Worm (Caenorhabditis elegans): ENCODE measurements around the gene W08F4.3.
"Not testable (repeated sequence)": the region's sequence is repeated elsewhere in the genome, so short reads cannot be mapped to it uniquely, and the experiment has no call there.

Gene W08F4.3

DNA sequence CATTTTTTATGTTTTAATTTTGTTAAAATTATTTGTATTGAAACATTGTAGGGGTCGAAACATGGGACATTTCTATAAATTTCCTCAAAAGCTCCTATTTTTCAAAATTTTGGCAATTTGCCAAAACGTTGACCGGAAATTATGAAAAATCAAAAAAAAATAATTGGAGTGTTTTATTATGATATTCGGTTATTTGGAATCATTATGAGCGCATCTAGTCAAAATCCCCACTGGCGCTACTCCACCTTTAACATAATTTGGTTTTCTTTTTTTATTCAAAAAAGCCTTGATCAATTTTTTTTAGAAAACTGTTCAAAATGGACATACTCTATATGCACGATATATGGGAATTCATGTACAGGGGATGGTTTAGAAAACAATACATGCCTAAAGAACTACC lies 24.9 kb downstream of the W08F4.3 start, which contains the start of gene W04H10.2:
Gene W04H10.2 (plus strand): TSS at position 301 of the 400 bp plus-strand sequence.
- TF ChIP-seq sma-3 (GFP tag; optimal IDR thresholded peaks at IDR 0.05) = no peak
- no peak for TF ChIP-seq lin-11 (tag; optimal IDR thresholded peaks at IDR 0.05)
- TF ChIP-seq crh-2 (tag; optimal IDR thresholded peaks at IDR 0.05) = no peak
- no peak for TF ChIP-seq ztf-11 (tag; optimal IDR thresholded peaks at IDR 0.05)
- TF ChIP-seq Y55F3AM.14 (GFP tag; optimal IDR thresholded peaks at IDR 0.05) = no peak
- TF ChIP-seq nhr-237 (tag; optimal IDR thresholded peaks at IDR 0.05) = no peak
- TF ChIP-seq blmp-1 (tag; optimal IDR thresholded peaks at IDR 0.05; ENCODE audit: insufficient read depth) = no peak
- no peak for TF ChIP-seq ZK546.5 (tag; optimal IDR thresholded peaks at IDR 0.05)
- TF ChIP-seq nhr-12 (tag; optimal IDR thresholded peaks at IDR 0.05) = no peak
- no peak for TF ChIP-seq sma-9 (GFP tag; optimal IDR thresholded peaks at IDR 0.05)
- no peak for TF ChIP-seq sma-9 (tag; optimal IDR thresholded peaks at IDR 0.05)
- TF ChIP-seq elt-3 (tag; optimal IDR thresholded peaks at IDR 0.05) = no peak
- no peak for TF ChIP-seq gmeb-1 (tag; optimal IDR thresholded peaks at IDR 0.05)

DNA sequence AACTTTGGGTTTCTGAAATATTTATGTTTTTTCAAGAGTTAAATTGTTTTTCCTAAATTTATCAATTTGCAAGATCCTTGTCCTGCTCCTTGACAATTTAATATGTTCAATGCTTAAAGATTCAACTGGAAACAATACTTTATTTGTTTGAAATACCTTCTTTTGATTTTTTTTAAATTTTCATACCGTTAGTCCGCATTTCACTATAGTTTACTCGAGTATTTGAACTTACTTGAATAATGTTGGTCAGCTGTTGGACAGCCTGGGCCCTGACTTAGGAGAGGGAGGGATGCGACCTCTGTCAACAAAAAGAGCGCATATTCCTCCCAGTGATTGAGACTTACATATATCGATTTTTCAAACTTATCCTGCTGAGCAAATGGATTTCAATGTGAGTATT lies 25.6 kb downstream of the W08F4.3 start, which contains the start of gene W04H10.5:
Gene W04H10.5 (plus strand): TSS at position 301 of the 400 bp plus-strand sequence.
- TF ChIP-seq elt-1 (tag; optimal IDR thresholded peaks at IDR 0.05) (no peak), nhr-237 (tag; optimal IDR thresholded peaks at IDR 0.05) (no peak), lsy-2 (tag; optimal IDR thresholded peaks at IDR 0.05) (no peak), unc-55 (GFP tag; optimal IDR thresholded peaks at IDR 0.05) (no peak), elt-3 (tag; optimal IDR thresholded peaks at IDR 0.05) (no peak), lin-13 (GFP tag; optimal IDR thresholded peaks at IDR 0.05) (no peak), alr-1 (tag; optimal IDR thresholded peaks at IDR 0.05) (no peak), blmp-1 (tag; optimal IDR thresholded peaks at IDR 0.05; ENCODE audit: insufficient read depth) (no peak), Y55F3AM.14 (GFP tag; optimal IDR thresholded peaks at IDR 0.05) (no peak), skn-1 (tag; optimal IDR thresholded peaks at IDR 0.05) (no peak), egl-27 (tag; optimal IDR thresholded peaks at IDR 0.05) (no peak), nhr-23 (tag; optimal IDR thresholded peaks at IDR 0.05) (no peak), sma-9 (GFP tag; optimal IDR thresholded peaks at IDR 0.05) (no peak), sma-9 (tag; optimal IDR thresholded peaks at IDR 0.05) (no peak), nhr-11 (tag; optimal IDR thresholded peaks at IDR 0.05) (no peak), lin-39 (tag; optimal IDR thresholded peaks at IDR 0.05) (no peak), ztf-4 (tag; optimal IDR thresholded peaks at IDR 0.05) (no peak), nhr-25 (tag; optimal IDR thresholded peaks at IDR 0.05) (no peak), crh-2 (tag; optimal IDR thresholded peaks at IDR 0.05) (no peak)

DNA sequence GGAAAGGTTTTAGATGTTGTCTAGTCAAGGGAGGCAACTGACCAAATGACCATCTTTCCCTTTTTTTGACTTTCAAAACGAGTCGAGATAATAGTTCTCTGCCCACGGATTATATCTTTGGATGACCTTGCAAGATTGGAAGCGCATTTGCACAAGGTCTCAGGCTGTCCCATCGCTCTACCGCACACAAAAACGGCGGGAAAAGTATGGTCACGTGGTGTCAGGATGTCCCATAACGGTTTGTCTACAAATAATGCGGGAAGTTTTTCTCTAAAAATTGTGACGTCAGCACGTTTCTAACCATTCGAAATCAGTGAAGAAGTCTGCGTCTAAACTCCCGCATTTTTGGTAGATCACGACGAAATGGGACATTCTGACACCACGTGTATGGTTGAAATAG lies 27.9 kb downstream of the W08F4.3 start, which contains the start of gene W04H10.6:
Gene W04H10.6 (minus strand): TSS at position 101 of the 400 bp plus-strand sequence.
- TF ChIP-seq nhr-11 (tag; optimal IDR thresholded peaks at IDR 0.05) (no peak), lsy-2 (tag; optimal IDR thresholded peaks at IDR 0.05) (no peak), F13H6.1 (tag; optimal IDR thresholded peaks at IDR 0.05) (no peak), blmp-1 (tag; optimal IDR thresholded peaks at IDR 0.05; ENCODE audit: insufficient read depth) (no peak), ZK546.5 (tag; optimal IDR thresholded peaks at IDR 0.05) (no peak), ztf-4 (tag; optimal IDR thresholded peaks at IDR 0.05) (no peak), C34F6.9 (tag; optimal IDR thresholded peaks at IDR 0.05) (no peak), nhr-237 (tag; optimal IDR thresholded peaks at IDR 0.05) (no peak), lin-39 (tag; optimal IDR thresholded peaks at IDR 0.05) (no peak), sma-9 (GFP tag; optimal IDR thresholded peaks at IDR 0.05) (no peak), sma-9 (tag; optimal IDR thresholded peaks at IDR 0.05) (no peak), elt-3 (tag; optimal IDR thresholded peaks at IDR 0.05) (no peak), ama-1 (optimal IDR thresholded peaks at IDR 0.05) (no peak), egl-27 (tag; optimal IDR thresholded peaks at IDR 0.05) (no peak), R02D3.7 (tag; optimal IDR thresholded peaks at IDR 0.05) (no peak), mbf-1 (tag; optimal IDR thresholded peaks at IDR 0.05) (no peak)

DNA sequence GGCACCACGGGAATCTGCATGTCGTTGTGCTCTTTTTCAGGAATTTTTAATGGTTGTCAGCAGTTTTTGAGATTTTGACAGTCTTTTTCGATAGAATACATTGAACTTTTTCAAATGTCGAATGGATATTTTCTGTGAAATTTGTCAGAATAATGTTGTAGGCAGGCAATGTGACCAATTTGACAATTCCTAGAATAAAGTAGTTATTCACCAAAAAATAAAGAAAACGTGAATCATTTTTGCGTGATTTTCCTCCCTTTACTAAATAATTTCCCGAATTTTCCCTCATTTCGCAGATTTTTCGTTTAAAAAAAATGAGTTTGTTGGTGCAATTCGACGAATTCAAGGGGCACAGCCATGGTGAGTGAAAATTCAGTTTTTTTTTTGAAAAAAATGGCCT lies 28.4 kb downstream of the W08F4.3 start, which contains the start of gene W04H10.1:
Gene W04H10.1 (plus strand): TSS at position 301 of the 400 bp plus-strand sequence.
- TF ChIP-seq crh-2 (tag; optimal IDR thresholded peaks at IDR 0.05) (no peak), nhr-11 (tag; optimal IDR thresholded peaks at IDR 0.05) (no peak), mbf-1 (tag; optimal IDR thresholded peaks at IDR 0.05) (no peak), nhr-10 (tag; optimal IDR thresholded peaks at IDR 0.05) (no peak), C34F6.9 (tag; optimal IDR thresholded peaks at IDR 0.05) (no peak)

DNA sequence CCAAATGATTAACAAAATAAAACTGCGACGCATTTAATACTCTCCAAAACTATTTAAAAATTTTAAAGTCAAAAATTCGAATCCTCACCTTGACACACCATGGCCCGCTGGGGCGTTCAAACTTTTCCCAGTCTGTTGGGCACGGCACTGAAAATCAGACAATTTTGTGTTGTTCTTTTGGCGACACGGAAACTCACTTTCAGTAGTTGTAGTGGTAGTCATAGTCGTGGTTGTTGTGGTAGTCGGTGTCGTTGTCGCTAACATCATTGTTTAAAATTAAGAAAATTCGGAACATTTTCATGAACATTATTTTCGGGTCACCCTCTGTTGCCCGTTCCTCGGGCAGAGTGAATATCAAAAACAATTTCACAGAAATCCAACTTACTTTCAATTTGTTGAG lies 32.0 kb downstream of the W08F4.3 start, which contains the start of gene clec-118:
Gene clec-118 (minus strand): TSS at position 101 of the 400 bp plus-strand sequence.
- TF ChIP-seq zag-1, sem-4, aly-2 (tag; optimal IDR thresholded peaks at IDR 0.05): not testable (repeated sequence)
